Worm (Caenorhabditis elegans) whole organism, L1 larva: Measurements from ENCODE around the gene D2023.6.

Experiments
- C16A3.4 ChIP-seq: fragments of 150-350 bp; optimal IDR thresholded peaks from 2 replicates; lab custom pipeline; 2014; ENCODE audit warnings: missing biosample characterization, missing genetic modification characterization
- F16B12.6 ChIP-seq: fragments of 150-350 bp; optimal IDR thresholded peaks from 2 replicates; lab custom pipeline; 2014; ENCODE audit warnings: missing biosample characterization, missing genetic modification characterization
- Y116A8C.19 ChIP-seq: sonication (generic microtip); optimal IDR thresholded peaks from 2 replicates; lab custom pipeline; 2016; ENCODE audit warnings: missing compliant biosample characterization, missing genetic modification characterization, borderline replicate concordance
- aha-1 ChIP-seq: fragments of 150-350 bp; optimal IDR thresholded peaks from 2 replicates; lab custom pipeline; 2014; ENCODE audit warnings: missing biosample characterization, missing genetic modification characterization
- alr-1 ChIP-seq: fragments of 200-800 bp; sonication (Bioruptor generic); optimal IDR thresholded peaks from 2 replicates; lab custom pipeline; 2018; ENCODE audit warnings: borderline replicate concordance, mild to moderate bottlenecking, missing genetic modification characterization, missing compliant biosample characterization
- aly-2 ChIP-seq: fragments of 150-350 bp; optimal IDR thresholded peaks from 2 replicates; lab custom pipeline; 2014; ENCODE audit warnings: missing biosample characterization, missing genetic modification characterization
- blmp-1 ChIP-seq: fragments of 150-350 bp; optimal IDR thresholded peaks from 2 replicates; lab custom pipeline; 2014; ENCODE audit warnings: missing biosample characterization, missing genetic modification characterization
- ceh-8 ChIP-seq: fragments of 200-800 bp; sonication (Bioruptor generic); optimal IDR thresholded peaks from 2 replicates; lab custom pipeline; 2018; ENCODE audit warnings: mild to moderate bottlenecking, missing genetic modification characterization, moderate library complexity, missing compliant biosample characterization
- ceh-88 ChIP-seq: fragments of 200-800 bp; sonication (Bioruptor generic); IDR thresholded peaks from 2 replicates; pipeline ENCODE4 v1.3.6; 2022; ENCODE audit warnings: missing genetic modification characterization, missing compliant biosample characterization
- ces-1 ChIP-seq: fragments of 150-350 bp; optimal IDR thresholded peaks from 2 replicates; lab custom pipeline; 2014; ENCODE audit warnings: missing biosample characterization, missing genetic modification reagents, missing genetic modification characterization
- dsc-1 ChIP-seq: sonication (generic microtip); optimal IDR thresholded peaks from 2 replicates; lab custom pipeline; 2016; ENCODE audit warnings: mild to moderate bottlenecking, missing genetic modification characterization, missing compliant biosample characterization
- egl-13 ChIP-seq: sonication (generic microtip); optimal IDR thresholded peaks from 2 replicates; lab custom pipeline; 2016; ENCODE audit warnings: missing genotype, missing genetic modification reagents, missing genetic modification characterization, missing compliant biosample characterization
- ets-5 ChIP-seq: fragments of 200-800 bp; sonication (Bioruptor generic); IDR thresholded peaks from 2 replicates; pipeline ENCODE4 v1.3.6; 2022; ENCODE audit warnings: missing genetic modification characterization, missing compliant biosample characterization
- fkh-10 ChIP-seq: sonication (generic microtip); optimal IDR thresholded peaks from 2 replicates; lab custom pipeline; 2017; ENCODE audit warnings: missing biosample characterization, missing genetic modification reagents, missing genetic modification characterization
- grh-1 ChIP-seq: fragments of 200-800 bp; sonication (Bioruptor generic); IDR thresholded peaks from 2 replicates; pipeline ENCODE4 v1.3.6; 2022; ENCODE audit warnings: missing genetic modification reagents, missing genetic modification characterization, missing compliant biosample characterization
- hpl-2 ChIP-seq: fragments of 150-350 bp; optimal IDR thresholded peaks from 2 replicates; lab custom pipeline; 2014; ENCODE audit warnings: missing biosample characterization, missing genetic modification reagents, missing genetic modification characterization
- irx-1 ChIP-seq: sonication (generic microtip); optimal IDR thresholded peaks from 2 replicates; lab custom pipeline; 2016; ENCODE audit warnings: missing genetic modification characterization, missing compliant biosample characterization
- jun-1 ChIP-seq: fragments of 150-350 bp; optimal IDR thresholded peaks from 2 replicates; lab custom pipeline; 2014; ENCODE audit warnings: missing biosample characterization, missing genetic modification reagents, missing genetic modification characterization
- lin-13 ChIP-seq: fragments of 150-350 bp; optimal IDR thresholded peaks from 2 replicates; lab custom pipeline; 2014; ENCODE audit warnings: missing biosample characterization, missing genetic modification reagents, missing genetic modification characterization
- lin-14 ChIP-seq: fragments of 200-800 bp; sonication (Bioruptor generic); optimal IDR thresholded peaks from 2 replicates; lab custom pipeline; 2018; ENCODE audit warnings: mild to moderate bottlenecking, missing genetic modification characterization, moderate library complexity, missing compliant biosample characterization
- lin-15B ChIP-seq: fragments of 150-350 bp; sonication (generic microtip); optimal IDR thresholded peaks from 3 replicates; lab custom pipeline; 2014; ENCODE audit warnings: missing biosample characterization, missing genetic modification characterization
- lin-35 ChIP-seq, 2 experiments: fragments of 150-350 bp; optimal IDR thresholded peaks; 2 replicates each; lab custom pipeline; 2014; ENCODE audit warnings: missing biosample characterization in 2 of 2, missing genetic modification characterization in 2 of 2, missing genetic modification reagents in 2 of 2
- lsy-2 ChIP-seq, 2 experiments: fragments of 150-350 bp; optimal IDR thresholded peaks; 2 replicates each; lab custom pipeline; 2014; ENCODE audit warnings: missing biosample characterization in 2 of 2, missing genetic modification characterization in 2 of 2
- mab-9 ChIP-seq: fragments of 200-800 bp; sonication (Bioruptor generic); IDR thresholded peaks from 2 replicates; pipeline ENCODE4 v1.3.6; 2022; ENCODE audit warnings: missing genetic modification reagents, missing genetic modification characterization, missing compliant biosample characterization
- mdl-1 ChIP-seq, 2 experiments: fragments of 150-350 bp; optimal IDR thresholded peaks; 2 replicates each; lab custom pipeline; 2014 to 2017; ENCODE audit warnings: missing biosample characterization in 2 of 2, missing genetic modification characterization in 2 of 2, inconsistent platforms in 1 of 2
- nhr-11 ChIP-seq: fragments of 150-350 bp; optimal IDR thresholded peaks from 2 replicates; lab custom pipeline; 2014; ENCODE audit warnings: missing biosample characterization, missing genetic modification characterization
- nhr-237 ChIP-seq: fragments of 150-350 bp; optimal IDR thresholded peaks from 2 replicates; lab custom pipeline; 2014; ENCODE audit warnings: missing biosample characterization, missing genetic modification characterization
- nhr-28 ChIP-seq: fragments of 150-350 bp; optimal IDR thresholded peaks from 2 replicates; lab custom pipeline; 2014; ENCODE audit warnings: missing biosample characterization, missing genetic modification characterization
- nhr-47 ChIP-seq: sonication (generic microtip); optimal IDR thresholded peaks from 2 replicates; lab custom pipeline; 2016; ENCODE audit warnings: mild to moderate bottlenecking, missing genetic modification characterization, moderate library complexity, missing compliant biosample characterization
- nhr-71 ChIP-seq: sonication (generic microtip); optimal IDR thresholded peaks from 2 replicates; lab custom pipeline; 2016; ENCODE audit warnings: mild to moderate bottlenecking, missing genetic modification characterization, moderate library complexity, missing compliant biosample characterization
- nhr-77 ChIP-seq: fragments of 150-350 bp; optimal IDR thresholded peaks from 2 replicates; lab custom pipeline; 2014; ENCODE audit warnings: missing biosample characterization, missing genetic modification characterization
- nhr-84 ChIP-seq: sonication (generic microtip); optimal IDR thresholded peaks from 2 replicates; lab custom pipeline; 2017; ENCODE audit warnings: missing biosample characterization, missing genetic modification characterization
- nhr-85 ChIP-seq: sonication (generic microtip); peaks from one replicate; lab custom pipeline; 2016; ENCODE audit warnings: missing genetic modification characterization, inconsistent platforms, missing compliant biosample characterization
- nhr-90 ChIP-seq: sonication (generic microtip); optimal IDR thresholded peaks from 2 replicates; lab custom pipeline; 2016; ENCODE audit warnings: mild to moderate bottlenecking, missing genetic modification characterization, missing compliant biosample characterization; ENCODE audit not compliant: poor library complexity
- pag-3 ChIP-seq: sonication (generic microtip); optimal IDR thresholded peaks from 2 replicates; lab custom pipeline; 2017; ENCODE audit warnings: missing genetic modification characterization, mild to moderate bottlenecking, missing compliant biosample characterization, antibody characterized with exemption, borderline replicate concordance; ENCODE audit not compliant: insufficient read depth
- skn-1 ChIP-seq: fragments of 150-350 bp; optimal IDR thresholded peaks from 2 replicates; lab custom pipeline; 2014; ENCODE audit warnings: missing biosample characterization, missing genetic modification characterization
- snpc-4 ChIP-seq: fragments of 150-350 bp; optimal IDR thresholded peaks from 2 replicates; lab custom pipeline; 2014; ENCODE audit warnings: missing biosample characterization, missing genetic modification characterization
- snu-23 ChIP-seq: sonication (generic microtip); optimal IDR thresholded peaks from 2 replicates; lab custom pipeline; 2016; ENCODE audit warnings: missing genetic modification characterization, missing compliant biosample characterization
- sox-4 ChIP-seq: sonication (generic microtip); optimal IDR thresholded peaks from 2 replicates; lab custom pipeline; 2016; ENCODE audit warnings: missing genetic modification characterization, missing compliant biosample characterization
- swsn-7 ChIP-seq: sonication (generic microtip); optimal IDR thresholded peaks from 2 replicates; lab custom pipeline; 2016; ENCODE audit warnings: missing genetic modification characterization, missing compliant biosample characterization
- tlp-1 ChIP-seq: fragments of 150-350 bp; optimal IDR thresholded peaks from 2 replicates; lab custom pipeline; 2014; ENCODE audit warnings: missing biosample characterization, missing genetic modification characterization
- unc-30 ChIP-seq: sonication (generic microtip); optimal IDR thresholded peaks from 2 replicates; lab custom pipeline; 2017; ENCODE audit warnings: missing biosample characterization, missing genetic modification characterization
- unc-98 ChIP-seq: fragments of 200-800 bp; sonication (Bioruptor generic); IDR thresholded peaks from 2 replicates; pipeline ENCODE4 v1.3.6; 2022; ENCODE audit warnings: missing genetic modification characterization, missing compliant biosample characterization
- vab-15 ChIP-seq: sonication (generic microtip); optimal IDR thresholded peaks from 2 replicates; lab custom pipeline; 2017; ENCODE audit warnings: missing genotype, mild to moderate bottlenecking, missing genetic modification characterization, missing compliant biosample characterization
- ztf-4 ChIP-seq: fragments of 150-350 bp; optimal IDR thresholded peaks from 2 replicates; lab custom pipeline; 2014; ENCODE audit warnings: missing biosample characterization, missing genetic modification characterization

The D2023.6 gene

DNA sequence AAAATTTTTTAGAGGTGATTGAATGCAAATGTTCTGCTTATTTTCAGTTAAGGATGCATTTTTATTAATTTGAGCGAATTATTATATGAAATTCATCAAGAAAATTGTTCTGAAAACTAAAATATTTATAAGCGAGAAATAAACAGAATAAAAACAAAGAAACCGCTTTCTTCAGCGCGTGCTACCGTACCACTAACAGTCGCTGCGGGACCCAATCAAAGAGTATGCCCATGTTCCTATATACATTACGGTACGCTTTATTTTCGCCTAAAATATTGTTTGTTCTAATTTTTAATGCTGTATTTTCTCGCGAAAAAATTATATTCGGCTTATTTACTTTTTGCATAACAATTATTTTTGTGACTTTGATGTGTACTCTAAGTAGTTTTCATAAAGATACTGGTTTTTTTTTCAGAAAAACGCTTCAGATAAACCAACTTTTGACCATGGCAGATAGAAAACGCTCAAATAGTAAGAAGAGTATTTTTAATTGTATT is 39.4 kb upstream of the D2023.6 start, which contains the start of gene F55A11.8:
Gene F55A11.8, plus strand, starts transcription at position 447 of the 497 bp plus-strand sequence.
- TF ChIP-seq sox-4 (tag; lab: Kevin White, UChicago) (no peak), fkh-10 (no peak), dsc-1 (tag; lab: Kevin White, UChicago) (no peak), nhr-71 (tag; lab: Kevin White, UChicago) (no peak), nhr-85 (tag; lab: Kevin White, UChicago) (peak; percentile 23), mdl-1 (tag; optimal IDR thresholded peaks at IDR 0.05; lab: Kevin White, UChicago) (no peak)
- TF ChIP-seq, all 84 proteins: peak for 1

DNA sequence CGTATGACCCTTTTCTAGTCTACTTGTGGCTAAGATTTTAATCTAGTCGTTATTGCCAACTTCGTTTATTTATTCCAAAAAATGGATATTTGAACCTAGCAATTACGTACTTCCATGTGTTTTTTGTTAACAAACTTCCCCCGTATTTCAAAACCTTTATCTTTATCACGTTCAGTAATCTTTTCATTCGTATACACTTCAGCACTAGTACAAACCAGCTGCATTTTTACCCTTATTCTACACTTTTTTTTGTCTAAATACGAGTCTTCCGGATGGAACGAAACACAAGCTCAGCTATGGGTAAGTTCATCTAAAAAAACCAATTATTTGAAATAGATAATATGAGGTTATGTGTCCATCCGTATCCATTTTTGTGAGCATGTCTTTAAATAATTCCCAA is 37.7 kb upstream of the D2023.6 start, which contains the start of gene D2023.1:
Gene D2023.1, plus strand, starts transcription at position 77 of the 400 bp plus-strand sequence.
- TF ChIP-seq irx-1 (tag; lab: Kevin White, UChicago) (no peak), ztf-4 (tag; lab: Kevin White, UChicago) (no peak), vab-15 (no peak), sox-4 (tag; lab: Kevin White, UChicago) (no peak), nhr-28 (tag; lab: Kevin White, UChicago) (no peak), unc-98 (no peak), nhr-47 (tag; lab: Kevin White, UChicago) (no peak), nhr-90 (no peak), blmp-1 (tag; lab: Kevin White, UChicago) (no peak), mdl-1 (tag; optimal IDR thresholded peaks at IDR 0.05; lab: Kevin White, UChicago) (no peak), mab-9 (GFP tag; lab: Robert Waterston, UW) (no peak), ceh-8 (GFP tag; lab: Kevin White, UChicago) (no peak), egl-13 (tag; lab: Kevin White, UChicago) (no peak), lin-13 (GFP tag; lab: Kevin White, UChicago) (no peak), fkh-10 (no peak), nhr-71 (tag; lab: Kevin White, UChicago) (no peak), swsn-7 (tag; lab: Kevin White, UChicago) (no peak), skn-1 (no peak), aha-1 (tag; lab: Kevin White, UChicago) (no peak), lin-14 (GFP tag; lab: Kevin White, UChicago) (no peak)
- TF ChIP-seq, all 84 proteins: peak for 0

DNA sequence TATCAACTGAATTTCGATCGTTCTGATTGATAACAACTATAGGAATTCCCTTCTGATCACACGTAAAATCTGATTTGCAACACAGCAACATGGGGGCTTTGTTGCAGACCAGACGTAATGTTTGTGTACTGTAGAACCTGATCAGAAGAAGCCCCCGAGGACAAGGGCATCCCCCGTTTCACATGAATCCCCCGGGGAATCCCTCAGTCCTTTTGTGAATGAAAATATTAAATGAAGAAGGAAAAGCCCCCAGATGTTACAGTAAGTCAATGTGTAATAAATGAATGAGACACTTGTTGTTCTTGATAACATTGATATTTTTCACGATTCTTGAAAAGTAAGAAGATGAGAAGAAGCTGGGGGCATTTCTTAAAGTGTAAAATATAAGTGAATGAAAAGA is 33.0 kb upstream of the D2023.6 start:
- TF ChIP-seq Y116A8C.19 (tag; lab: Kevin White, UChicago) (no peak), hpl-2 (GFP tag; lab: Kevin White, UChicago) (no peak), snpc-4 (no peak), alr-1 (tag; lab: Kevin White, UChicago) (no peak), sox-4 (tag; lab: Kevin White, UChicago) (no peak), ets-5 (GFP tag; lab: Robert Waterston, UW) (no peak), jun-1 (tag; lab: Kevin White, UChicago) (no peak), lsy-2 (tag; optimal IDR thresholded peaks at IDR 0.05; lab: Kevin White, UChicago) (no peak), aha-1 (tag; lab: Kevin White, UChicago) (no peak), lin-15B (tag; lab: Kevin White, UChicago) (no peak), nhr-77 (tag; lab: Kevin White, UChicago) (no peak), tlp-1 (tag; lab: Kevin White, UChicago) (no peak), ceh-88 (GFP tag; lab: Robert Waterston, UW) (no peak), ces-1 (GFP tag; lab: Kevin White, UChicago) (no peak), skn-1 (no peak), pag-3 (tag; lab: Kevin White, UChicago) (no peak), vab-15 (no peak)

DNA sequence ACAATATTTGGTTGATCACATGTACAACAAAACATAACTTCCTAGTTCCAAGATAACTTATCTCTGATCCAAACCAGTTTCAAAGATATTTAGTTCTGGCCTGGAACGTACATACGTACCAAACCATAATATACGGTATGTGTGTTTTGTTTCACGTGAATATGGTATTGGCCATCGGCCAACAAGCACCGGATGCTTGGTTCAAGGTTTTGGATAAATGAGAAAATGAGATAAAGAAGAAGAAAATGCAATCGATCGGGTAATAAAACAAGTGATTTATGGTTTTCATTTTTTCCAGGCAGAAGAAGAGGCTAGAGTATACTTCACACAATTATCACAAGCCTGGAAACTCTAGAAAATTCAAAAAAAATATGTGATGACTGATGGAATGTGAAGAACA is 31.8 kb upstream of the D2023.6 start:
- TF ChIP-seq nhr-237 (tag; lab: Kevin White, UChicago) = no peak
- peak; percentile 32 for TF ChIP-seq snu-23 (GFP tag; lab: Kevin White, UChicago)
- TF ChIP-seq blmp-1 (tag; lab: Kevin White, UChicago) = peak; percentile 73
- no peak for TF ChIP-seq alr-1 (tag; lab: Kevin White, UChicago)
- no peak for TF ChIP-seq nhr-84 (tag; lab: Kevin White, UChicago)
- no peak for TF ChIP-seq unc-30 (tag; lab: Kevin White, UChicago)
- TF ChIP-seq pag-3 (tag; lab: Kevin White, UChicago) = no peak
- peak; percentile 4 for TF ChIP-seq C16A3.4
- peak in 1 of 2 experiments; percentile 29 for TF ChIP-seq mdl-1 (tag; optimal IDR thresholded peaks at IDR 0.05; lab: Kevin White, UChicago)
- no peak for TF ChIP-seq F16B12.6 (tag; lab: Kevin White, UChicago)
- no peak for TF ChIP-seq hpl-2 (GFP tag; lab: Kevin White, UChicago)
- TF ChIP-seq grh-1 (GFP tag; lab: Robert Waterston, UW) = peak; percentile 64
- no peak for TF ChIP-seq aly-2
- no peak for TF ChIP-seq vab-15
- TF ChIP-seq ztf-4 (tag; lab: Kevin White, UChicago) = no peak
- peak; percentile 89 for TF ChIP-seq nhr-85 (tag; lab: Kevin White, UChicago)
- no peak for TF ChIP-seq nhr-47 (tag; lab: Kevin White, UChicago)
- no peak for TF ChIP-seq lin-35 (GFP tag; optimal IDR thresholded peaks at IDR 0.05; lab: Kevin White, UChicago)
- no peak for TF ChIP-seq nhr-28 (tag; lab: Kevin White, UChicago)
- TF ChIP-seq jun-1 (tag; lab: Kevin White, UChicago) = no peak
- TF ChIP-seq nhr-11 (tag; lab: Kevin White, UChicago) = no peak
